Fruit fly (Drosophila melanogaster) whole organism, prepupa: ENCODE data around the gene Pvf2.
A peak's percentile ranks its signal among the peaks of the same experiment; 100 is the strongest.

Experiments
- CG10631 ChIP-seq: fragments of 200-800 bp; sonication (Bioruptor generic); optimal IDR thresholded peaks from 2 replicates; lab custom pipeline; 2016; ENCODE audit warnings: missing biosample characterization, missing genetic modification characterization
- CG10669 ChIP-seq: fragments of 200-800 bp; sonication (Bioruptor generic); optimal IDR thresholded peaks from 3 replicates; lab custom pipeline; 2018; ENCODE audit warnings: missing biosample characterization, mild to moderate bottlenecking, missing genetic modification characterization, moderate library complexity
- CG11762 ChIP-seq: fragments of 200-800 bp; sonication (Bioruptor generic); optimal IDR thresholded peaks from 3 replicates; lab custom pipeline; 2016; ENCODE audit warnings: missing biosample characterization, missing genetic modification characterization; ENCODE audit not compliant: insufficient read depth
- CG15336 ChIP-seq: fragments of 200-800 bp; sonication (Bioruptor generic); IDR thresholded peaks from 2 replicates; pipeline ENCODE4 v1.3.6; 2022; ENCODE audit warnings: missing biosample characterization, missing genetic modification characterization
- CG1621 ChIP-seq: fragments of 200-800 bp; sonication (Bioruptor generic); optimal IDR thresholded peaks from 3 replicates; lab custom pipeline; 2018; ENCODE audit warnings: missing biosample characterization, mild to moderate bottlenecking, missing genetic modification characterization
- CG16779 ChIP-seq: fragments of 200-800 bp; sonication (Bioruptor generic); optimal IDR thresholded peaks from 3 replicates; lab custom pipeline; 2017; ENCODE audit warnings: missing biosample characterization, mild to moderate bottlenecking, missing genetic modification characterization
- CG3032 ChIP-seq: fragments of 200-800 bp; optimal IDR thresholded peaks from 2 replicates; lab custom pipeline; 2019; ENCODE audit warnings: missing biosample characterization, mild to moderate bottlenecking, missing genetic modification characterization, moderate library complexity
- CG32006 ChIP-seq: fragments of 200-800 bp; sonication (Bioruptor generic); optimal IDR thresholded peaks from 3 replicates; lab custom pipeline; 2017; ENCODE audit warnings: missing biosample characterization, mild to moderate bottlenecking, missing genetic modification characterization
- CG34406 ChIP-seq: fragments of 200-800 bp; sonication (Bioruptor generic); optimal IDR thresholded peaks from 3 replicates; lab custom pipeline; 2016; ENCODE audit warnings: missing biosample characterization, missing genetic modification characterization
- CG3919 ChIP-seq: fragments of 200-800 bp; sonication (Bioruptor generic); optimal IDR thresholded peaks from 3 replicates; lab custom pipeline; 2016; ENCODE audit warnings: missing biosample characterization, missing genetic modification characterization
- CG6163 ChIP-seq: fragments of 200-800 bp; sonication (Bioruptor generic); IDR thresholded peaks from 3 replicates; pipeline ENCODE4 v1.3.6; 2022; ENCODE audit warnings: missing biosample characterization, missing genetic modification characterization
- CG6276 ChIP-seq: fragments of 200-800 bp; sonication (Bioruptor generic); optimal IDR thresholded peaks from 2 replicates; lab custom pipeline; 2017; ENCODE audit warnings: missing biosample characterization, mild to moderate bottlenecking, missing genetic modification characterization
- CG6792 ChIP-seq: fragments of 200-800 bp; sonication (Bioruptor generic); optimal IDR thresholded peaks from 3 replicates; lab custom pipeline; 2016; ENCODE audit warnings: missing biosample characterization, missing genetic modification characterization
- CG6808 ChIP-seq: fragments of 200-800 bp; sonication (Bioruptor generic); optimal IDR thresholded peaks from 3 replicates; lab custom pipeline; 2017; ENCODE audit warnings: missing biosample characterization, missing genetic modification characterization, mild to moderate bottlenecking, moderate library complexity, missing genetic modification reagents
- CG6854 ChIP-seq: fragments of 200-800 bp; sonication (Bioruptor generic); optimal IDR thresholded peaks from 2 replicates; lab custom pipeline; 2017; ENCODE audit warnings: missing biosample characterization, mild to moderate bottlenecking, missing genetic modification characterization
- CG8119 ChIP-seq: fragments of 200-800 bp; sonication (Bioruptor generic); IDR thresholded peaks from 3 replicates; pipeline ENCODE4 v1.3.6; 2022; ENCODE audit warnings: missing biosample characterization, missing genetic modification characterization
- CG8319 ChIP-seq: fragments of 200-800 bp; sonication (Bioruptor generic); optimal IDR thresholded peaks from 3 replicates; lab custom pipeline; 2016; ENCODE audit warnings: missing biosample characterization, missing genetic modification characterization
- CG8632 ChIP-seq: fragments of 200-800 bp; sonication (Bioruptor generic); optimal IDR thresholded peaks from 3 replicates; lab custom pipeline; 2016; ENCODE audit warnings: missing biosample characterization, missing genetic modification characterization
- CG9139 ChIP-seq: fragments of 200-800 bp; sonication (Bioruptor generic); optimal IDR thresholded peaks from 3 replicates; lab custom pipeline; 2017; ENCODE audit warnings: missing biosample characterization, mild to moderate bottlenecking, missing genetic modification characterization
- Eip75B ChIP-seq: fragments of 200-800 bp; sonication (Bioruptor generic); optimal IDR thresholded peaks from 3 replicates; lab custom pipeline; 2016; ENCODE audit warnings: missing biosample characterization, missing genetic modification characterization
- Eip78C ChIP-seq: fragments of 200-800 bp; sonication (Bioruptor generic); peaks from one replicate; lab custom pipeline; 2016; ENCODE audit warnings: missing biosample characterization, missing genetic modification characterization
- Eip93F ChIP-seq: fragments of 200-800 bp; sonication (Bioruptor generic); optimal IDR thresholded peaks from 2 replicates; lab custom pipeline; 2016; ENCODE audit warnings: missing biosample characterization, mild to moderate bottlenecking, missing genetic modification characterization
- Ets21C ChIP-seq: fragments of 200-800 bp; sonication (Bioruptor generic); optimal IDR thresholded peaks from 3 replicates; lab custom pipeline; 2016; ENCODE audit warnings: missing biosample characterization, missing genetic modification characterization
- Ets96B ChIP-seq: fragments of 200-800 bp; optimal IDR thresholded peaks from 2 replicates; lab custom pipeline; 2019; ENCODE audit warnings: missing biosample characterization, mild to moderate bottlenecking, missing genetic modification characterization, moderate library complexity
- Gug ChIP-seq: fragments of 200-800 bp; sonication (Bioruptor generic); IDR thresholded peaks from 2 replicates; pipeline ENCODE4 v1.3.6; 2022; ENCODE audit warnings: missing biosample characterization, missing genetic modification characterization
- Hr38 ChIP-seq: sonication (Bioruptor generic); optimal IDR thresholded peaks from 2 replicates; lab custom pipeline; 2016; ENCODE audit warnings: missing biosample characterization, missing genetic modification characterization
- Hr39 ChIP-seq: fragments of 200-800 bp; sonication (Bioruptor generic); optimal IDR thresholded peaks from 2 replicates; lab custom pipeline; 2016; ENCODE audit warnings: missing biosample characterization, missing genetic modification characterization
- Hr4 ChIP-seq: fragments of 200-800 bp; sonication (Bioruptor generic); optimal IDR thresholded peaks from 3 replicates; lab custom pipeline; 2016; ENCODE audit warnings: missing biosample characterization, missing genetic modification characterization
- Lpt ChIP-seq: fragments of 200-800 bp; sonication (Bioruptor generic); optimal IDR thresholded peaks from 3 replicates; lab custom pipeline; 2016; ENCODE audit warnings: missing biosample characterization, missing genetic modification characterization
- Sox102F ChIP-seq: fragments of 200-800 bp; sonication (Bioruptor generic); optimal IDR thresholded peaks from 2 replicates; lab custom pipeline; 2016; ENCODE audit warnings: missing biosample characterization, mild to moderate bottlenecking, missing genetic modification characterization
- Sox15 ChIP-seq: fragments of 200-800 bp; sonication (Bioruptor generic); optimal IDR thresholded peaks from 3 replicates; lab custom pipeline; 2016; ENCODE audit warnings: missing biosample characterization, missing genetic modification characterization
- achi ChIP-seq: fragments of 200-800 bp; sonication (Bioruptor generic); optimal IDR thresholded peaks from 3 replicates; lab custom pipeline; 2016; ENCODE audit warnings: missing biosample characterization, missing genetic modification characterization
- acj6 ChIP-seq: fragments of 200-800 bp; sonication (Bioruptor generic); optimal IDR thresholded peaks from 3 replicates; lab custom pipeline; 2016; ENCODE audit warnings: missing biosample characterization, missing genetic modification characterization
- dac ChIP-seq: fragments of 200-800 bp; sonication (Bioruptor generic); optimal IDR thresholded peaks from 2 replicates; lab custom pipeline; 2017; ENCODE audit warnings: missing biosample characterization, mild to moderate bottlenecking, missing genetic modification characterization
- dsx ChIP-seq: fragments of 200-800 bp; optimal IDR thresholded peaks from 3 replicates; lab custom pipeline; 2019; ENCODE audit warnings: missing biosample characterization, mild to moderate bottlenecking, missing genetic modification characterization, moderate library complexity; ENCODE audit not compliant: poor library complexity, severe bottlenecking
- eg ChIP-seq: fragments of 200-800 bp; sonication (Bioruptor generic); IDR thresholded peaks from 3 replicates; pipeline ENCODE4 v1.3.6; 2022; ENCODE audit warnings: missing biosample characterization, missing genetic modification characterization
- esn ChIP-seq: fragments of 200-800 bp; sonication (Bioruptor generic); optimal IDR thresholded peaks from 2 replicates; lab custom pipeline; 2016; ENCODE audit warnings: missing biosample characterization, mild to moderate bottlenecking, missing genetic modification characterization, moderate library complexity
- fd59A ChIP-seq: fragments of 200-800 bp; sonication (Bioruptor generic); optimal IDR thresholded peaks from 2 replicates; lab custom pipeline; 2017; ENCODE audit warnings: missing biosample characterization, mild to moderate bottlenecking, missing genetic modification characterization, missing genetic modification reagents
- fd85E ChIP-seq: fragments of 200-800 bp; sonication (Bioruptor generic); optimal IDR thresholded peaks from 3 replicates; lab custom pipeline; 2016; ENCODE audit warnings: missing biosample characterization, missing genetic modification characterization
- fkh ChIP-seq: fragments of 200-800 bp; sonication (Bioruptor generic); optimal IDR thresholded peaks from 3 replicates; lab custom pipeline; 2017; ENCODE audit warnings: missing biosample characterization, mild to moderate bottlenecking, missing genetic modification characterization, moderate library complexity
- lz ChIP-seq: fragments of 200-800 bp; sonication (Bioruptor generic); optimal IDR thresholded peaks from 3 replicates; lab custom pipeline; 2016; ENCODE audit warnings: missing biosample characterization, missing genetic modification characterization
- salr ChIP-seq, 2 experiments: fragments of 200-800 bp; sonication (Bioruptor generic); optimal IDR thresholded peaks; 3 replicates each; lab custom pipeline; 2016 to 2018; ENCODE audit warnings: missing biosample characterization in 2 of 2, missing genetic modification characterization in 2 of 2, mild to moderate bottlenecking in 1 of 2
- spab ChIP-seq: fragments of 200-800 bp; sonication (Bioruptor generic); optimal IDR thresholded peaks from 2 replicates; lab custom pipeline; 2017; ENCODE audit warnings: missing biosample characterization, mild to moderate bottlenecking, missing genetic modification characterization, missing genetic modification reagents
- ss ChIP-seq, 2 experiments: fragments of 200-800 bp; sonication (Bioruptor generic); optimal IDR thresholded peaks; 2 replicates in 1 of 2; 3 replicates in 1 of 2; lab custom pipeline; 2017 to 2018; ENCODE audit warnings: mild to moderate bottlenecking in 2 of 2, missing biosample characterization in 2 of 2, missing genetic modification characterization in 2 of 2, moderate library complexity in 1 of 2
- svp ChIP-seq: fragments of 200-800 bp; sonication (Bioruptor generic); peaks from one replicate; lab custom pipeline; 2016; ENCODE audit warnings: missing biosample characterization, missing genetic modification characterization
- topi ChIP-seq: fragments of 200-800 bp; sonication (Bioruptor generic); optimal IDR thresholded peaks from 3 replicates; lab custom pipeline; 2016; ENCODE audit warnings: missing biosample characterization, missing genetic modification characterization
- vri ChIP-seq: fragments of 200-800 bp; sonication (Bioruptor generic); optimal IDR thresholded peaks from 3 replicates; lab custom pipeline; 2016; ENCODE audit warnings: missing biosample characterization, mild to moderate bottlenecking, missing genetic modification characterization

The Pvf2 gene

DNA sequence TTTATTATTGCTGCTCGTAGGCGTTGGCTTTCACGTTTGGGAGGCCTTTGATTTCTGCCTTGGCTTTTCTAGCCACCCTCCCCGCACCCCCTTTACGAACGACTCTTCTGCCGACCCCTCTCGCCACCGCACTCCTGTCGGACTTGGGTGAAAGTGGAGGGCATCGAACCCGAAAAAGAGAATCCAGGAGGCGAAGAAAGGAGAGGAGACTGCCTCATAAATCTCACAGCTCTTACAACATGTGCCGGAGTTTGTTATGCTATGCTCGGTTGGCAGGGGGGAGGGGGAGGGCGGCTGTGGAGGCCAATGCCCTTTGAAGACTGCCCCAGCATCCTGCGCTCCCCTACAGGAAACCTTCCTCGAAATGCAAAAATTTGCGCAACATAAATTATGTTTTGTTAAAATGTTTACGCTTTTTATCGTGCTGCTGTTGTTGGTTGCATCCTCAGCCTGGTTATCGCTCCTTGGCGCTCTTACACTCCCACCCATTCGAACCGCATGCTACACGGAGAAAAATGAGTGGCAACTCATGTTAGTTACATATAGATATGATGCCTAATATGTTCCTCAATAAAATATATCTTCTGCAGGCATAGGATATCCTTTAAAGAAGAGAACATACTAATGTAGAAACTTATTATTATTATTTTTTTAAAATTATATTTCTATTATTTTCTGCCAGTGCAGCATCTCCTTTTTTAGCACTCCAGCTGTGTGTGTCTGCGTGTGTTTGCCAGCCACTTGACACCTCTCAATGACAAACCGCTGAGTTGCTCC, 19.9 kb upstream of the Pvf2 start (continued):
- TF ChIP-seq fkh, result no peak
- peak; percentile 64 for TF ChIP-seq acj6 (GFP tag; lab: Kevin White, UChicago)
- peak; percentile 73 for TF ChIP-seq CG10669 (GFP tag; lab: Kevin White, UChicago)
- TF ChIP-seq CG9139 (GFP tag; lab: Kevin White, UChicago), result peak; percentile 17
- no peak for TF ChIP-seq Lpt (GFP tag; lab: Kevin White, UChicago)
- TF ChIP-seq achi, result peak; percentile 63
- peak; percentile 28 for TF ChIP-seq vri (GFP tag; lab: Kevin White, UChicago)
- TF ChIP-seq Hr39, result peak; percentile 32
- peak; percentile 64 for TF ChIP-seq CG34406 (GFP tag; lab: Kevin White, UChicago)
- TF ChIP-seq CG1621 (tag; lab: Kevin White, UChicago), result peak; percentile 31
- no peak for TF ChIP-seq Hr38
- peak; percentile 75 for TF ChIP-seq esn (GFP tag; lab: Kevin White, UChicago)
- peak; percentile 67 for TF ChIP-seq dsx (GFP tag; lab: Kevin White, UChicago)
- TF ChIP-seq svp (GFP tag; lab: Kevin White, UChicago), result peak; percentile 87
- TF ChIP-seq CG16779 (tag; lab: Kevin White, UChicago), result no peak
- TF ChIP-seq CG11762, result peak; percentile 57
- TF ChIP-seq Sox102F (GFP tag; lab: Kevin White, UChicago), result peak; percentile 62
- TF ChIP-seq fd85E (GFP tag; lab: Kevin White, UChicago), result no peak
- TF ChIP-seq CG32006 (GFP tag; lab: Kevin White, UChicago), result peak; percentile 54
- no peak for TF ChIP-seq Gug (GFP tag; lab: Robert Waterston, UW)
- TF ChIP-seq CG3919 (GFP tag; lab: Kevin White, UChicago), result peak; percentile 63
- TF ChIP-seq CG6276, result peak; percentile 44
- TF ChIP-seq dac, result no peak
- peak; percentile 74 for TF ChIP-seq Ets96B (tag; lab: Kevin White, UChicago)
- peak; percentile 64 for TF ChIP-seq CG8119 (GFP tag; lab: Robert Waterston, UW)
- peak; percentile 22 for TF ChIP-seq Sox15 (GFP tag; lab: Kevin White, UChicago)
- peak; percentile 46 for TF ChIP-seq fd59A (GFP tag; lab: Kevin White, UChicago)
- TF ChIP-seq Hr4, result peak; percentile 53

- no peak for TF ChIP-seq CG34406 (GFP tag; lab: Kevin White, UChicago)
- TF ChIP-seq ss (GFP tag; optimal IDR thresholded peaks at IDR 0.05; lab: Kevin White, UChicago), result peak; percentile 8 to 20
- TF ChIP-seq Sox102F (GFP tag; lab: Kevin White, UChicago), result no peak
- no peak for TF ChIP-seq Eip75B (GFP tag; lab: Kevin White, UChicago)
- TF ChIP-seq topi (GFP tag; lab: Kevin White, UChicago), result no peak
- peak; percentile 60 for TF ChIP-seq CG3032
- no peak for TF ChIP-seq CG8319 (GFP tag; lab: Kevin White, UChicago)
- TF ChIP-seq Hr4, result peak; percentile 27
- no peak for TF ChIP-seq CG6792 (GFP tag; lab: Kevin White, UChicago)
- no peak for TF ChIP-seq CG1621 (tag; lab: Kevin White, UChicago)
- TF ChIP-seq Ets21C (GFP tag; lab: Kevin White, UChicago), result no peak
- TF ChIP-seq CG15336 (GFP tag; lab: Robert Waterston, UW), result peak; percentile 45
- 0 out of 2 replicates have a peak, but pooled peaks have one; percentile 31 for TF ChIP-seq Gug (GFP tag; lab: Robert Waterston, UW)
- no peak for TF ChIP-seq Hr39
- no peak for TF ChIP-seq fd85E (GFP tag; lab: Kevin White, UChicago)
- TF ChIP-seq achi, result no peak
- peak; percentile 2 for TF ChIP-seq CG10631 (GFP tag; lab: Kevin White, UChicago)
- no peak for TF ChIP-seq salr (GFP tag; optimal IDR thresholded peaks at IDR 0.05; lab: Kevin White, UChicago)
- 0 out of 3 replicates have a peak, but pooled peaks have one; percentile 29 for TF ChIP-seq CG6163
- TF ChIP-seq Eip78C (GFP tag; lab: Kevin White, UChicago), result peak; percentile 60
- no peak for TF ChIP-seq esn (GFP tag; lab: Kevin White, UChicago)
- peak; percentile 31 for TF ChIP-seq CG6808 (GFP tag; lab: Kevin White, UChicago)
- TF ChIP-seq Eip93F (GFP tag; lab: Kevin White, UChicago), result no peak
- TF ChIP-seq Sox15 (GFP tag; lab: Kevin White, UChicago), result no peak
- no peak for TF ChIP-seq lz (GFP tag; lab: Kevin White, UChicago)
- TF ChIP-seq Ets96B (tag; lab: Kevin White, UChicago), result peak; percentile 7
- TF ChIP-seq eg (GFP tag; lab: Robert Waterston, UW), result peak; percentile 27; the same call in 1 of the 3 replicates
- TF ChIP-seq spab, result peak; percentile 23
- no peak for TF ChIP-seq fd59A (GFP tag; lab: Kevin White, UChicago)
- TF ChIP-seq CG8632 (GFP tag; lab: Kevin White, UChicago), result no peak
- no peak for TF ChIP-seq svp (GFP tag; lab: Kevin White, UChicago)
- peak; percentile 9 for TF ChIP-seq dac
- no peak for TF ChIP-seq CG6854
- no peak for TF ChIP-seq acj6 (GFP tag; lab: Kevin White, UChicago)
Measured at dm6 chr2L:7100830-7101229, 16.4 kb upstream of the Pvf2 start.
